Fruit fly (Drosophila melanogaster) whole organism, embryonic: ENCODE results near the gene Npc2f.
A peak's percentile ranks its signal among the peaks of the same experiment; 100 is the strongest.

Source experiments
- CG10431 ChIP-seq: fragments of 200-800 bp; sonication (Bioruptor generic); optimal IDR thresholded peaks from 3 replicates; lab custom pipeline; 2018; ENCODE audit warnings: missing biosample characterization, mild to moderate bottlenecking, missing genetic modification characterization
- CG11398 ChIP-seq: fragments of 200-800 bp; sonication (Bioruptor generic); optimal IDR thresholded peaks from 2 replicates; lab custom pipeline; 2016; ENCODE audit warnings: missing biosample characterization, missing genetic modification characterization
- CG11456 ChIP-seq: fragments of 200-800 bp; sonication (Bioruptor generic); IDR thresholded peaks from 3 replicates; pipeline ENCODE4 v1.3.6; 2022; ENCODE audit warnings: missing biosample characterization, missing genetic modification characterization
- CG12769 ChIP-seq: fragments of 200-800 bp; sonication (Bioruptor generic); optimal IDR thresholded peaks from 2 replicates; lab custom pipeline; 2019; ENCODE audit warnings: missing biosample characterization, mild to moderate bottlenecking, missing genetic modification characterization, moderate library complexity
- CG13775 ChIP-seq: fragments of 200-800 bp; sonication (Bioruptor generic); optimal IDR thresholded peaks from 3 replicates; lab custom pipeline; 2017; ENCODE audit warnings: missing biosample characterization, mild to moderate bottlenecking, missing genetic modification characterization
- CG15269 ChIP-seq: fragments of 200-800 bp; sonication (Bioruptor generic); optimal IDR thresholded peaks from 2 replicates; lab custom pipeline; 2018; ENCODE audit warnings: missing biosample characterization, mild to moderate bottlenecking, missing genetic modification characterization, moderate library complexity
- CG15514 ChIP-seq: fragments of 200-800 bp; sonication (Bioruptor generic); optimal IDR thresholded peaks from 3 replicates; lab custom pipeline; 2017; ENCODE audit warnings: missing biosample characterization, missing genetic modification characterization, mild to moderate bottlenecking, moderate library complexity, missing genetic modification reagents
- CG15696 ChIP-seq: fragments of 200-800 bp; sonication (Bioruptor generic); optimal IDR thresholded peaks from 2 replicates; lab custom pipeline; 2019; ENCODE audit warnings: missing biosample characterization, mild to moderate bottlenecking, missing genetic modification characterization, moderate library complexity
- CG1603 ChIP-seq: fragments of 200-800 bp; sonication (Bioruptor generic); optimal IDR thresholded peaks from 2 replicates; lab custom pipeline; 2019; ENCODE audit warnings: missing biosample characterization, mild to moderate bottlenecking, missing genetic modification characterization, moderate library complexity
- CG17912 ChIP-seq: fragments of 200-800 bp; sonication (Bioruptor generic); optimal IDR thresholded peaks from 2 replicates; lab custom pipeline; 2018; ENCODE audit warnings: missing biosample characterization, mild to moderate bottlenecking, missing genetic modification characterization
- CG18011 ChIP-seq: fragments of 200-800 bp; sonication (Bioruptor generic); optimal IDR thresholded peaks from 2 replicates; lab custom pipeline; 2017; ENCODE audit warnings: missing biosample characterization, missing genetic modification characterization, mild to moderate bottlenecking, moderate library complexity, missing genotype
- CG2116 ChIP-seq: fragments of 200-800 bp; sonication (Bioruptor generic); optimal IDR thresholded peaks from 3 replicates; lab custom pipeline; 2018; ENCODE audit warnings: missing biosample characterization, mild to moderate bottlenecking, missing genetic modification characterization
- CG2202 ChIP-seq: fragments of 200-800 bp; sonication (Bioruptor generic); optimal IDR thresholded peaks from 2 replicates; lab custom pipeline; 2018; ENCODE audit warnings: missing biosample characterization, mild to moderate bottlenecking, missing genetic modification characterization
- CG31388 ChIP-seq: fragments of 200-800 bp; sonication (Bioruptor generic); optimal IDR thresholded peaks from 2 replicates; lab custom pipeline; 2016; ENCODE audit warnings: missing biosample characterization, missing genetic modification characterization
- CG3847 ChIP-seq: fragments of 200-800 bp; sonication (Bioruptor generic); IDR thresholded peaks from 2 replicates; pipeline ENCODE4 v1.3.6; 2022; ENCODE audit warnings: missing biosample characterization, missing genetic modification characterization
- CG6175 ChIP-seq: fragments of 200-800 bp; sonication (Bioruptor generic); IDR thresholded peaks from 3 replicates; pipeline ENCODE4 v1.3.6; 2022; ENCODE audit warnings: missing biosample characterization, missing genetic modification characterization
- CG7786 ChIP-seq: fragments of 200-800 bp; sonication (Bioruptor generic); optimal IDR thresholded peaks from 2 replicates; lab custom pipeline; 2016; ENCODE audit warnings: missing biosample characterization, missing genetic modification characterization
- CG8388 ChIP-seq: fragments of 200-800 bp; sonication (Bioruptor generic); optimal IDR thresholded peaks from 2 replicates; lab custom pipeline; 2019; ENCODE audit warnings: missing biosample characterization, mild to moderate bottlenecking, missing genetic modification characterization, moderate library complexity
- CG8765 ChIP-seq: fragments of 200-800 bp; sonication (Bioruptor generic); IDR thresholded peaks from 2 replicates; pipeline ENCODE4 v1.3.6; 2022; ENCODE audit warnings: missing biosample characterization, missing genetic modification characterization
- CG9727 ChIP-seq: fragments of 200-800 bp; sonication (Bioruptor generic); optimal IDR thresholded peaks from 3 replicates; lab custom pipeline; 2017; ENCODE audit warnings: missing biosample characterization, mild to moderate bottlenecking, missing genetic modification characterization
- Doc2 ChIP-seq: fragments of 200-800 bp; sonication (Bioruptor generic); IDR thresholded peaks from 2 replicates; pipeline ENCODE4 v1.3.6; 2022; ENCODE audit warnings: missing biosample characterization, missing genetic modification characterization
- ERR ChIP-seq: fragments of 200-800 bp; sonication (Bioruptor generic); optimal IDR thresholded peaks from 2 replicates; lab custom pipeline; 2016; ENCODE audit warnings: missing biosample characterization, missing genetic modification characterization
- H15 ChIP-seq: fragments of 200-800 bp; sonication (Bioruptor generic); IDR thresholded peaks from 3 replicates; pipeline ENCODE4 v1.3.6; 2022; ENCODE audit warnings: missing biosample characterization, missing genetic modification characterization
- Hand ChIP-seq: fragments of 200-800 bp; sonication (Bioruptor generic); optimal IDR thresholded peaks from 2 replicates; lab custom pipeline; 2017; ENCODE audit warnings: mild to moderate bottlenecking, missing biosample characterization, missing genetic modification reagents, missing genetic modification characterization
- Hr3 ChIP-seq: fragments of 200-800 bp; sonication (Bioruptor generic); optimal IDR thresholded peaks from 3 replicates; lab custom pipeline; 2016; ENCODE audit warnings: missing biosample characterization, missing genetic modification characterization
- Hr78 ChIP-seq, 2 experiments: fragments of 200-800 bp in 1 of 2; fragments of >200 bp in 1 of 2; sonication (Bioruptor generic) in 1 of 2; optimal IDR thresholded peaks; 2 replicates each; lab custom pipeline; 2017 to 2019; ENCODE audit warnings: missing biosample characterization in 2 of 2, missing genetic modification characterization in 2 of 2, mild to moderate bottlenecking in 1 of 2, moderate library complexity in 1 of 2
- Mrtf ChIP-seq: fragments of 200-800 bp; sonication (Bioruptor generic); IDR thresholded peaks from 3 replicates; pipeline ENCODE4 v1.3.6; 2022; ENCODE audit warnings: missing biosample characterization, missing genetic modification characterization
- Oli ChIP-seq: fragments of 200-800 bp; sonication (Bioruptor generic); optimal IDR thresholded peaks from 2 replicates; lab custom pipeline; 2018; ENCODE audit warnings: missing biosample characterization, mild to moderate bottlenecking, missing genetic modification characterization, moderate library complexity
- Pdp1 ChIP-seq, 2 experiments: fragments of 200-800 bp; sonication (Bioruptor generic); optimal IDR thresholded peaks; 3 replicates each; lab custom pipeline; 2016; ENCODE audit warnings: missing biosample characterization in 2 of 2, missing genetic modification characterization in 2 of 2, mild to moderate bottlenecking in 1 of 2, moderate library complexity in 1 of 2
- Rfx ChIP-seq: fragments of 200-800 bp; sonication (Bioruptor generic); IDR thresholded peaks from 2 replicates; pipeline ENCODE4 v1.3.6; 2022; ENCODE audit warnings: missing biosample characterization, missing genetic modification characterization
- YL-1 ChIP-seq: fragments of 200-800 bp; sonication (Bioruptor generic); optimal IDR thresholded peaks from 3 replicates; lab custom pipeline; 2017; ENCODE audit warnings: missing biosample characterization, mild to moderate bottlenecking, missing genetic modification characterization
- ap ChIP-seq: fragments of 200-800 bp; sonication (Bioruptor generic); IDR thresholded peaks from 2 replicates; pipeline ENCODE4 v1.3.6; 2022; ENCODE audit warnings: missing biosample characterization, missing genetic modification characterization
- cg ChIP-seq: fragments of 200-800 bp; sonication (Bioruptor generic); optimal IDR thresholded peaks from 3 replicates; lab custom pipeline; 2019; ENCODE audit warnings: missing biosample characterization, mild to moderate bottlenecking, missing genetic modification characterization, moderate library complexity
- chinmo ChIP-seq: fragments of 200-800 bp; sonication (Bioruptor generic); IDR thresholded peaks from 4 replicates; pipeline ENCODE4 v1.3.6; 2022; ENCODE audit warnings: missing biosample characterization, missing genetic modification characterization; ENCODE audit not compliant: partially characterized antibody
- ems ChIP-seq: fragments of 200-800 bp; sonication (Bioruptor generic); optimal IDR thresholded peaks from 3 replicates; lab custom pipeline; 2016; ENCODE audit warnings: missing biosample characterization, missing genetic modification characterization
- eve ChIP-seq, 2 experiments: fragments of >200 bp; optimal IDR thresholded peaks; 2 replicates each; lab custom pipeline; 2017; ENCODE audit warnings: missing biosample characterization in 2 of 2, missing genetic modification characterization in 2 of 2
- hb ChIP-seq: fragments of 200-800 bp; sonication (Bioruptor generic); IDR thresholded peaks from 3 replicates; pipeline ENCODE4 v1.3.6; 2022; ENCODE audit warnings: missing biosample characterization, missing genetic modification characterization; ENCODE audit not compliant: partially characterized antibody
- hbn ChIP-seq: fragments of 200-800 bp; sonication (Bioruptor generic); IDR thresholded peaks from 2 replicates; pipeline ENCODE4 v1.3.6; 2022; ENCODE audit warnings: missing biosample characterization, missing genetic modification characterization; ENCODE audit not compliant: partially characterized antibody
- lbe ChIP-seq: fragments of 200-800 bp; sonication (Bioruptor generic); optimal IDR thresholded peaks from 2 replicates; lab custom pipeline; 2016; ENCODE audit warnings: missing biosample characterization, mild to moderate bottlenecking, missing genetic modification characterization
- nom ChIP-seq: fragments of 200-800 bp; sonication (Bioruptor generic); optimal IDR thresholded peaks from 2 replicates; lab custom pipeline; 2017; ENCODE audit warnings: missing biosample characterization, missing genetic modification characterization, mild to moderate bottlenecking, moderate library complexity, missing genetic modification reagents
- pita ChIP-seq: fragments of 200-800 bp; sonication (Bioruptor generic); optimal IDR thresholded peaks from 2 replicates; lab custom pipeline; 2017; ENCODE audit warnings: missing biosample characterization, mild to moderate bottlenecking, missing genetic modification characterization
- pros ChIP-seq: fragments of 200-800 bp; sonication (Bioruptor generic); optimal IDR thresholded peaks from 3 replicates; lab custom pipeline; 2019; ENCODE audit warnings: missing biosample characterization, mild to moderate bottlenecking, missing genetic modification characterization, moderate library complexity
- pum ChIP-seq: fragments of 200-800 bp; sonication (Bioruptor generic); optimal IDR thresholded peaks from 2 replicates; lab custom pipeline; 2016; ENCODE audit warnings: missing biosample characterization, missing genetic modification characterization
- run ChIP-seq: fragments of 200-800 bp; sonication (Bioruptor generic); optimal IDR thresholded peaks from 3 replicates; lab custom pipeline; 2018; ENCODE audit warnings: missing biosample characterization, mild to moderate bottlenecking, missing genetic modification characterization
- sd ChIP-seq: fragments of 200-800 bp; sonication (Bioruptor generic); optimal IDR thresholded peaks from 3 replicates; lab custom pipeline; 2018; ENCODE audit warnings: missing biosample characterization, mild to moderate bottlenecking, missing genetic modification characterization, moderate library complexity
- seq ChIP-seq: fragments of 200-800 bp; sonication (Bioruptor generic); IDR thresholded peaks from 2 replicates; pipeline ENCODE4 v1.3.6; 2022; ENCODE audit warnings: missing biosample characterization, missing genetic modification characterization
- shn ChIP-seq: fragments of 200-800 bp; sonication (Bioruptor generic); optimal IDR thresholded peaks from 3 replicates; lab custom pipeline; 2016; ENCODE audit warnings: missing biosample characterization, missing genetic modification characterization
- sisA ChIP-seq: fragments of 200-800 bp; sonication (Bioruptor generic); IDR thresholded peaks from 2 replicates; pipeline ENCODE4 v1.3.6; 2022; ENCODE audit warnings: missing biosample characterization, missing genetic modification characterization
- slou ChIP-seq: fragments of 200-800 bp; sonication (Bioruptor generic); optimal IDR thresholded peaks from 3 replicates; lab custom pipeline; 2016; ENCODE audit warnings: missing biosample characterization, missing genetic modification characterization
- tin ChIP-seq: fragments of 200-800 bp; sonication (Bioruptor generic); optimal IDR thresholded peaks from 3 replicates; lab custom pipeline; 2016; ENCODE audit warnings: missing biosample characterization, missing genetic modification characterization
- usp ChIP-seq: fragments of >200 bp; optimal IDR thresholded peaks from 2 replicates; lab custom pipeline; 2017; ENCODE audit warnings: missing biosample characterization, missing genetic modification characterization

Gene Npc2f

dm6 chr3R:24134580-24134979 lies 3.1 kb upstream of the Npc2f start, which contains the start of gene Sec10 (continued):
- TF ChIP-seq CG13775 (GFP tag; lab: Kevin White, UChicago) (no peak), Rfx (GFP tag; lab: Robert Waterston, UW) (no peak), pum (GFP tag; lab: Kevin White, UChicago) (no peak), CG31388 (no peak), eve (GFP tag; optimal IDR thresholded peaks at IDR 0.05; lab: Kevin White, UChicago) (no peak), CG8765 (no peak), seq (GFP tag; lab: Robert Waterston, UW) (no peak), CG18011 (GFP tag; lab: Kevin White, UChicago) (no peak), H15 (no peak), CG15696 (tag; lab: Kevin White, UChicago) (no peak), CG1603 (no peak), usp (GFP tag; lab: Kevin White, UChicago) (no peak), CG12769 (tag; lab: Kevin White, UChicago) (no peak), ems (GFP tag; lab: Kevin White, UChicago) (no peak), CG3847 (peak; percentile 46; the same call in 1 of the 2 replicates), CG10431 (GFP tag; lab: Kevin White, UChicago) (peak; percentile 15), ap (GFP tag; lab: Robert Waterston, UW) (no peak), CG6175 (GFP tag; lab: Robert Waterston, UW) (no peak), CG9727 (GFP tag; lab: Kevin White, UChicago) (no peak), hb (no peak), CG11398 (GFP tag; lab: Kevin White, UChicago) (no peak), pita (GFP tag; lab: Kevin White, UChicago) (no peak), CG2116 (GFP tag; lab: Kevin White, UChicago) (peak; percentile 36), CG15514 (GFP tag; lab: Kevin White, UChicago) (peak; percentile 17), CG17912 (peak; percentile 48), Hand (no peak), chinmo (GFP tag; lab: Robert Waterston, UW) (no peak), lbe (GFP tag; lab: Kevin White, UChicago) (peak; percentile 55), pros (GFP tag; lab: Kevin White, UChicago) (no peak), nom (GFP tag; lab: Kevin White, UChicago) (no peak), CG7786 (GFP tag; lab: Kevin White, UChicago) (no peak), Mrtf (GFP tag; lab: Robert Waterston, UW) (no peak), hbn (GFP tag; lab: Robert Waterston, UW) (peak; percentile 13; the same call in 1 of the 2 replicates), Pdp1 (GFP tag; optimal IDR thresholded peaks at IDR 0.05; lab: Kevin White, UChicago) (peak in 1 of 2 experiments; percentile 99), YL-1 (GFP tag; lab: Kevin White, UChicago) (peak; percentile 83), slou (GFP tag; lab: Kevin White, UChicago) (no peak), tin (GFP tag; lab: Kevin White, UChicago) (no peak), Hr3 (GFP tag; lab: Kevin White, UChicago) (no peak), Oli (tag; lab: Kevin White, UChicago) (no peak), run (tag; lab: Kevin White, UChicago) (no peak), sd (tag; lab: Kevin White, UChicago) (no peak), CG2202 (tag; lab: Kevin White, UChicago) (no peak), CG15269 (tag; lab: Kevin White, UChicago) (no peak), sisA (GFP tag; lab: Robert Waterston, UW) (no peak), Hr78 (GFP tag; optimal IDR thresholded peaks at IDR 0.05; lab: Kevin White, UChicago) (no peak), Doc2 (GFP tag; lab: Robert Waterston, UW) (no peak), ERR (no peak), shn (GFP tag; lab: Kevin White, UChicago) (no peak), CG11456 (GFP tag; lab: Robert Waterston, UW) (no peak), cg (no peak), CG8388 (GFP tag; lab: Kevin White, UChicago) (no peak)
